Worm (Caenorhabditis elegans): ENCODE measurements around the gene srh-123.

- TF ChIP-seq elt-3 (tag; optimal IDR thresholded peaks at IDR 0.05) = no peak
- no peak for TF ChIP-seq hlh-17 (GFP tag; optimal IDR thresholded peaks at IDR 0.05; ENCODE audit: borderline replicate concordance)
- no peak for TF ChIP-seq mep-1 (tag; optimal IDR thresholded peaks at IDR 0.05)
- no peak for TF ChIP-seq elt-2 (tag; optimal IDR thresholded peaks at IDR 0.05)
- TF ChIP-seq nhr-76 (tag; optimal IDR thresholded peaks at IDR 0.05) = no peak
These were observed 42.9 kb upstream of the srh-123 start, which contains the start of gene srbc-27 for ce11 chrV:17430903-17431302.

Data from whole organism, L1 larva.